Worm (Caenorhabditis elegans): ENCODE results near the gene ttll-12.

ce11 chrII:9329474-9329873 is 9.3 kb upstream of the ttll-12 start, which contains the start of gene wbp-2:
- TF ChIP-seq F13H6.1 (tag; optimal IDR thresholded peaks at IDR 0.05) (no peak), ztf-4 (tag; optimal IDR thresholded peaks at IDR 0.05) (no peak), ZK546.5 (tag; optimal IDR thresholded peaks at IDR 0.05) (no peak), nhr-77 (tag; optimal IDR thresholded peaks at IDR 0.05) (no peak), nhr-12 (tag; optimal IDR thresholded peaks at IDR 0.05) (no peak), ama-1 (optimal IDR thresholded peaks at IDR 0.05) (no peak), sma-3 (GFP tag; optimal IDR thresholded peaks at IDR 0.05) (no peak), nhr-237 (tag; optimal IDR thresholded peaks at IDR 0.05) (no peak), C34F6.9 (tag; optimal IDR thresholded peaks at IDR 0.05) (no peak), ztf-11 (tag; optimal IDR thresholded peaks at IDR 0.05) (no peak), unc-62 (GFP tag; optimal IDR thresholded peaks at IDR 0.05) (no peak), nhr-11 (tag; optimal IDR thresholded peaks at IDR 0.05) (no peak), nhr-25 (tag; optimal IDR thresholded peaks at IDR 0.05) (no peak)
